Worm (Caenorhabditis elegans): ENCODE measurements around the gene ZC239.3.

DNA sequence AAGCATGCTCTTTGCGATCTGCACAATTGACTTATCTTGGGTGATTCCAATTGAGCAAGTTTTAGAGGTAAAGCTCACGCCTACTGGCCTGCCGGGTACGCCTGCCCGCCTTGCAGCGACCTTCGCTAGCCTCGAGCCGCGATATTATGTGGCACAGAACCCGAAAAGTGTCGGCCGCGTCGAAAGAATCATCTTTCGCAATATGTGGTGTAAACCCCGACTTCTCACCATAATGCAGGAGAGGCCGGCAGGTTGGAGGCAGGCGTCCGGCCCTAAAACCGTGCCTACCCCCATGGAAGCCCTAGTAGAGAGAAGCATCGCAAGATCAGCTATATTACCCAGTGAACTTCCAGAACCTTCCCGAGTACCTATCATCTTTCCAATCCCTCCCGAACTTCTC is 30.0 kb upstream of the ZC239.3 start:
- no peak for TF ChIP-seq sea-1 (GFP tag; conservative IDR thresholded peaks at IDR 0.05)
- no peak for TF ChIP-seq ama-1 (optimal IDR thresholded peaks at IDR 0.05)
- TF ChIP-seq hnd-1 (tag; optimal IDR thresholded peaks at IDR 0.05): no peak
- no peak for TF ChIP-seq hmbx-1 (tag; optimal IDR thresholded peaks at IDR 0.05)
- TF ChIP-seq ceh-36 (tag; optimal IDR thresholded peaks at IDR 0.05): no peak
- TF ChIP-seq B0310.2 (tag; optimal IDR thresholded peaks at IDR 0.05): no peak
- TF ChIP-seq hmg-4 (GFP tag; optimal IDR thresholded peaks at IDR 0.05): no peak
- no peak for TF ChIP-seq aly-1 (tag; optimal IDR thresholded peaks at IDR 0.05)
